Worm (Caenorhabditis elegans) whole organism, late embryonic: ENCODE results near the gene enpp-1.

ENCODE experiments used
- C08G9.2 ChIP-seq: sonication (generic microtip); optimal IDR thresholded peaks from 2 replicates; lab custom pipeline; 2016; ENCODE audit warnings: mild to moderate bottlenecking, missing genetic modification characterization, moderate library complexity, missing compliant biosample characterization
- C38D4.7 ChIP-seq: fragments of 200-800 bp; sonication (Bioruptor generic); optimal IDR thresholded peaks from 2 replicates; lab custom pipeline; 2018; ENCODE audit warnings: mild to moderate bottlenecking, missing genetic modification characterization, moderate library complexity, missing compliant biosample characterization
- T23F11.4 ChIP-seq: fragments of 200-800 bp; sonication (Bioruptor generic); optimal IDR thresholded peaks from 2 replicates; lab custom pipeline; 2018; ENCODE audit warnings: mild to moderate bottlenecking, missing genetic modification characterization, missing compliant biosample characterization
- Y22D7AL.16 ChIP-seq: sonication (generic microtip); optimal IDR thresholded peaks from 2 replicates; lab custom pipeline; 2016; ENCODE audit warnings: missing genetic modification characterization, missing compliant biosample characterization
- ahr-1 ChIP-seq: sonication (generic microtip); optimal IDR thresholded peaks from 2 replicates; lab custom pipeline; 2016; ENCODE audit warnings: missing genetic modification characterization, missing compliant biosample characterization
- ama-1 ChIP-seq: fragments of 150-350 bp; optimal IDR thresholded peaks from 2 replicates; lab custom pipeline; 2014
- ceh-14 ChIP-seq: sonication (generic microtip); optimal IDR thresholded peaks from 2 replicates; lab custom pipeline; 2016; ENCODE audit warnings: missing genotype, missing genetic modification characterization, missing compliant biosample characterization
- ceh-2 ChIP-seq: sonication (generic microtip); optimal IDR thresholded peaks from 2 replicates; lab custom pipeline; 2016; ENCODE audit warnings: missing genotype, missing genetic modification characterization, missing compliant biosample characterization
- ceh-24 ChIP-seq: sonication (generic microtip); optimal IDR thresholded peaks from 2 replicates; lab custom pipeline; 2016; ENCODE audit warnings: mild to moderate bottlenecking, missing genetic modification characterization, missing compliant biosample characterization
- ceh-30 ChIP-seq: fragments of 150-350 bp; optimal IDR thresholded peaks from 2 replicates; lab custom pipeline; 2014; ENCODE audit warnings: missing biosample characterization, missing genetic modification characterization
- ceh-31 ChIP-seq: sonication (generic microtip); optimal IDR thresholded peaks from 2 replicates; lab custom pipeline; 2016; ENCODE audit warnings: missing genetic modification characterization, missing compliant biosample characterization
- ceh-45 ChIP-seq: fragments of 200-800 bp; sonication (Bioruptor generic); IDR thresholded peaks from 2 replicates; pipeline ENCODE4 v1.3.6; 2022; ENCODE audit warnings: missing genetic modification reagents, missing genetic modification characterization, missing compliant biosample characterization
- ceh-48 ChIP-seq: sonication (generic microtip); optimal IDR thresholded peaks from 2 replicates; lab custom pipeline; 2016; ENCODE audit warnings: missing genetic modification characterization, inconsistent platforms, missing compliant biosample characterization
- ceh-6 ChIP-seq: fragments of 200-800 bp; sonication (Bioruptor generic); optimal IDR thresholded peaks from 2 replicates; lab custom pipeline; 2018; ENCODE audit warnings: mild to moderate bottlenecking, missing genetic modification characterization, missing compliant biosample characterization
- ceh-9 ChIP-seq: sonication (generic microtip); optimal IDR thresholded peaks from 2 replicates; lab custom pipeline; 2016; ENCODE audit warnings: mild to moderate bottlenecking, missing genetic modification characterization, inconsistent platforms, missing compliant biosample characterization
- che-1 ChIP-seq: sonication (generic microtip); optimal IDR thresholded peaks from 2 replicates; lab custom pipeline; 2016; ENCODE audit warnings: mild to moderate bottlenecking, missing genetic modification characterization, missing compliant biosample characterization
- dmd-4 ChIP-seq: sonication (generic microtip); optimal IDR thresholded peaks from 2 replicates; lab custom pipeline; 2016; ENCODE audit warnings: borderline replicate concordance, missing genetic modification characterization, missing compliant biosample characterization
- dve-1 ChIP-seq: sonication (generic microtip); optimal IDR thresholded peaks from 2 replicates; lab custom pipeline; 2017; ENCODE audit warnings: antibody characterized with exemption, mild to moderate bottlenecking, missing genetic modification characterization, missing compliant biosample characterization
- eyg-1 ChIP-seq: sonication (generic microtip); optimal IDR thresholded peaks from 2 replicates; lab custom pipeline; 2016; ENCODE audit warnings: missing genotype, missing genetic modification characterization, missing compliant biosample characterization
- fax-1 ChIP-seq: sonication (generic microtip); optimal IDR thresholded peaks from 2 replicates; lab custom pipeline; 2016; ENCODE audit warnings: missing genotype, missing genetic modification characterization, missing compliant biosample characterization
- fkh-10 ChIP-seq: fragments of 150-350 bp; optimal IDR thresholded peaks from 2 replicates; lab custom pipeline; 2014; ENCODE audit warnings: missing biosample characterization, missing genetic modification reagents, missing genetic modification characterization
- fkh-6 ChIP-seq: sonication (generic microtip); optimal IDR thresholded peaks from 2 replicates; lab custom pipeline; 2016; ENCODE audit warnings: missing genetic modification characterization, missing compliant biosample characterization
- gmeb-2 ChIP-seq: sonication (generic microtip); optimal IDR thresholded peaks from 2 replicates; lab custom pipeline; 2016; ENCODE audit warnings: missing genetic modification characterization, inconsistent platforms, missing compliant biosample characterization
- hlh-13 ChIP-seq: fragments of 200-800 bp; sonication (Bioruptor generic); optimal IDR thresholded peaks from 2 replicates; lab custom pipeline; 2018; ENCODE audit warnings: mild to moderate bottlenecking, missing genetic modification characterization, missing compliant biosample characterization
- hlh-15 ChIP-seq: sonication (generic microtip); optimal IDR thresholded peaks from 2 replicates; lab custom pipeline; 2016; ENCODE audit warnings: missing genetic modification characterization, missing compliant biosample characterization
- hlh-6 ChIP-seq: sonication (generic microtip); optimal IDR thresholded peaks from 2 replicates; lab custom pipeline; 2016; ENCODE audit warnings: missing genotype, missing genetic modification characterization, missing compliant biosample characterization
- hlh-8 ChIP-seq: sonication (generic microtip); optimal IDR thresholded peaks from 2 replicates; lab custom pipeline; 2016; ENCODE audit warnings: missing genotype, missing genetic modification characterization, missing compliant biosample characterization
- lin-11 ChIP-seq: fragments of 200-800 bp; sonication (Bioruptor generic); optimal IDR thresholded peaks from 2 replicates; lab custom pipeline; 2018; ENCODE audit warnings: mild to moderate bottlenecking, missing genetic modification characterization, missing compliant biosample characterization
- mec-3 ChIP-seq: sonication (generic microtip); optimal IDR thresholded peaks from 2 replicates; lab custom pipeline; 2016; ENCODE audit warnings: borderline replicate concordance, missing genetic modification characterization, missing compliant biosample characterization
- nhr-11 ChIP-seq: fragments of 150-350 bp; optimal IDR thresholded peaks from 2 replicates; lab custom pipeline; 2014; ENCODE audit warnings: missing biosample characterization, missing genetic modification characterization
- npax-4 ChIP-seq: sonication (generic microtip); optimal IDR thresholded peaks from 2 replicates; lab custom pipeline; 2016; ENCODE audit warnings: missing genetic modification characterization, missing compliant biosample characterization
- odd-2 ChIP-seq: sonication (generic microtip); optimal IDR thresholded peaks from 2 replicates; lab custom pipeline; 2017; ENCODE audit warnings: antibody characterized with exemption, mild to moderate bottlenecking, missing genetic modification characterization, missing compliant biosample characterization
- pha-4 ChIP-seq: fragments of 150-350 bp; optimal IDR thresholded peaks from 2 replicates; lab custom pipeline; 2018; ENCODE audit warnings: missing biosample characterization, missing genetic modification reagents, missing genetic modification characterization
- pros-1 ChIP-seq: fragments of 150-350 bp; optimal IDR thresholded peaks from 2 replicates; lab custom pipeline; 2014; ENCODE audit warnings: missing biosample characterization, missing genetic modification reagents, missing genetic modification characterization
- sox-4 ChIP-seq: sonication (generic microtip); optimal IDR thresholded peaks from 2 replicates; lab custom pipeline; 2017; ENCODE audit warnings: mild to moderate bottlenecking, missing genetic modification characterization, inconsistent platforms, missing compliant biosample characterization
- unc-3 ChIP-seq, 2 experiments: fragments of 200-800 bp in 1 of 2; sonication (Bioruptor generic) in 1 of 2; sonication (generic microtip) in 1 of 2; conservative IDR thresholded peaks in 1 of 2; optimal IDR thresholded peaks in 1 of 2; 2 replicates each; pipeline versions ENCODE4 v1.3.6 to Lab custom; 2016 to 2022; ENCODE audit warnings: missing compliant biosample characterization in 2 of 2, missing genetic modification characterization in 2 of 2, missing genetic modification reagents in 1 of 2
- unc-42 ChIP-seq: sonication (generic microtip); optimal IDR thresholded peaks from 2 replicates; lab custom pipeline; 2016; ENCODE audit warnings: missing genotype, missing genetic modification characterization, missing compliant biosample characterization
- unc-86 ChIP-seq: sonication (generic microtip); optimal IDR thresholded peaks from 2 replicates; lab custom pipeline; 2016; ENCODE audit warnings: missing genetic modification characterization, missing compliant biosample characterization
- zip-5 ChIP-seq: sonication (generic microtip); optimal IDR thresholded peaks from 2 replicates; lab custom pipeline; 2016; ENCODE audit warnings: missing genetic modification characterization, missing compliant biosample characterization

enpp-1 gene

DNA sequence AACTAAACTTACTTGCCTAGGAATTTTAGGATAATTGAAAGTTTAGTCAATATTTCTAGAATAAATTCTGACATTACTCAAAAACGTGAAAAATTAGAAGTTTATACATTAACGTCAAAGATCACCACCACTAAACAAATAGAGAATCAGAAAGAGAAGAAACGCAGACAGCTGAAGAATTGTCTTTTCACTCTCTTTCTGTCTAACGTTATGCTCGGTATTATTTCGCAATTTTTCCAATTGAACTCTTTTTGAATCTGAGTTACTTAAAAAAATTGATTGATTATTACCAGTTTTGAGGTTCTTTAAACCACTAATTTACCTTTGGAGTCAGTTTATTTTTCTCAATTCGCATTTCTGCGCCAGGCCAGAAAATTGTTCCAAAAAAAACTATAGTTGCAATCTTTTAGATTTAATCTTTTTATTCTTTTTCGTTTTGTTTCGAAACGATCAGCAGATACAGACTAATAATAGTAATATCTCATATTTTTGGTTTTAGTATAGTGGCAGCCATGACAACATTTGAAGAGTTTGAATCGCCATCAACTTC, 30.4 kb upstream of the enpp-1 start, which contains the start of gene nhr-154:
TSS of gene nhr-154 (plus strand) at position 500 of the 550 bp plus-strand sequence.
- TF ChIP-seq odd-2 (tag; lab: Kevin White, UChicago) (no peak), C08G9.2 (tag; lab: Kevin White, UChicago) (no peak), gmeb-2 (tag; lab: Kevin White, UChicago) (no peak), eyg-1 (no peak), unc-3 (GFP tag; conservative IDR thresholded peaks at IDR 0.05; lab: Robert Waterston, UW) (no peak), unc-3 (tag; optimal IDR thresholded peaks at IDR 0.05; lab: Kevin White, UChicago) (no peak), pha-4 (tag; lab: Kevin White, UChicago) (no peak), ceh-30 (tag; lab: Kevin White, UChicago) (no peak), ama-1 (lab: Kevin White, UChicago) (no peak), nhr-11 (tag; lab: Kevin White, UChicago) (no peak), lin-11 (tag; lab: Kevin White, UChicago) (no peak), fkh-6 (no peak), C38D4.7 (GFP tag; lab: Kevin White, UChicago) (no peak), ceh-2 (tag; lab: Kevin White, UChicago) (no peak), ceh-9 (tag; lab: Kevin White, UChicago) (no peak)

DNA sequence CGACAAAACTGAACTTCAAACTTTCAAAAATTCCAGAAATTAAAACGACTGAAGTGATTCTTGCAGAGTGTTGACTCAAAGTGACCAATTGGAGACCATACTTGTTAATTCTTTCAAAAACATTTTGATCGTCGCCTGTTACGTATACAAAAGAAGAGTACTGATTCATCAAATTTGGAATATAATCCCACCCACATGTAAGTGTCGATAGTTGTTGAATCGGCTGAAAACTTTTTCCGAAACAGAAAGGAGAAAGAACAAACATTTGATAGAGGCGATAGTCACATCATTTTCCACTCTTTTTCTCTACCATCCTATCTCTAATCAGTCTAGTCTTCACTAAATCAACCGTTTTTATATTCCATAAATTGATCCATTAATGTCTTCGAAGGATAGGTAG, 27.3 kb upstream of the enpp-1 start, which contains the start of gene nhr-153:
TSS of gene nhr-153 (plus strand) at position 301 of the 400 bp plus-strand sequence.
- no peak for TF ChIP-seq hlh-8 (tag; lab: Kevin White, UChicago)
- TF ChIP-seq unc-3 (GFP tag; conservative IDR thresholded peaks at IDR 0.05; lab: Robert Waterston, UW): no peak
- no peak for TF ChIP-seq unc-3 (tag; optimal IDR thresholded peaks at IDR 0.05; lab: Kevin White, UChicago)
- no peak for TF ChIP-seq mec-3 (tag; lab: Kevin White, UChicago)
- no peak for TF ChIP-seq hlh-13
- TF ChIP-seq ceh-45 (GFP tag; lab: Robert Waterston, UW): no peak
- TF ChIP-seq ceh-48 (tag; lab: Kevin White, UChicago): no peak
- TF ChIP-seq ceh-31 (tag; lab: Kevin White, UChicago): no peak
- no peak for TF ChIP-seq fkh-10 (GFP tag; lab: Kevin White, UChicago)
- TF ChIP-seq pros-1 (tag; lab: Kevin White, UChicago): no peak
- no peak for TF ChIP-seq dve-1
- TF ChIP-seq ahr-1 (tag; lab: Kevin White, UChicago): no peak
- TF ChIP-seq ceh-9 (tag; lab: Kevin White, UChicago): no peak
- TF ChIP-seq Y22D7AL.16 (tag; lab: Kevin White, UChicago): no peak
- TF ChIP-seq eyg-1: no peak

DNA sequence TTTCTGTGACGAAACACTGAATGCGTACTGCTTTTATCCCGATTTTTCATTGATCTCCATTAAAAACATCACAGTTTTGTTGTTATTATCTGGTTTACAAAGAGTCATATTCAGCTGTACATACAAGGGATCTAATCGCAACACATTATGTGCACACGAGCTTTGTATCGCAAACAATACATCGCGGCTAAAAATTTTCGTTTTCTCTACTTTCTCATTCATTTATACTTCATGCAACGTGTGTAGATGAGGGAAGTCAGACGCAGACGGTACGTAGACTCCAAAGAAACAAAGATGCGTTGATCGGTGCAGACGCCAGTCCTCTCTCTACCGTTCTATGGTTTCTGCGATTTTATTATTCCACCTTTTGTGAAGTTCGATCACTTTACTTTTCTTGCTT, 24.4 kb upstream of the enpp-1 start, which contains the start of gene nhr-136:
TSS of gene nhr-136 (plus strand) at position 301 of the 400 bp plus-strand sequence.
- TF ChIP-seq gmeb-2 (tag; lab: Kevin White, UChicago): no peak
- no peak for TF ChIP-seq sox-4 (tag; lab: Kevin White, UChicago)
- no peak for TF ChIP-seq ceh-6 (GFP tag; lab: Kevin White, UChicago)
- no peak for TF ChIP-seq dmd-4 (tag; lab: Kevin White, UChicago)
- no peak for TF ChIP-seq ceh-14
- TF ChIP-seq fax-1 (tag; lab: Kevin White, UChicago): no peak
- TF ChIP-seq hlh-6 (tag; lab: Kevin White, UChicago): no peak
- TF ChIP-seq T23F11.4: no peak
- TF ChIP-seq npax-4 (tag; lab: Kevin White, UChicago): no peak
- no peak for TF ChIP-seq ceh-24 (tag; lab: Kevin White, UChicago)
- TF ChIP-seq ama-1 (lab: Kevin White, UChicago): no peak
- TF ChIP-seq unc-42 (tag; lab: Kevin White, UChicago): no peak
- TF ChIP-seq ceh-31 (tag; lab: Kevin White, UChicago): no peak
- no peak for TF ChIP-seq che-1 (tag; lab: Kevin White, UChicago)
- no peak for TF ChIP-seq ceh-45 (GFP tag; lab: Robert Waterston, UW)
- no peak for TF ChIP-seq zip-5 (tag; lab: Kevin White, UChicago)
- no peak for TF ChIP-seq unc-86
- TF ChIP-seq pros-1 (tag; lab: Kevin White, UChicago): no peak
- TF ChIP-seq hlh-15 (tag; lab: Kevin White, UChicago): no peak
